Worm (Caenorhabditis elegans) whole organism, L4 larva: ENCODE measurements around the gene dpy-28.

ENCODE experiments used
- D1046.2 ChIP-seq: fragments of 200-800 bp; sonication (Bioruptor generic); IDR thresholded peaks from 2 replicates; pipeline ENCODE4 v1.3.6; 2022; ENCODE audit warnings: missing genetic modification characterization, missing compliant biosample characterization
- F37D6.2 ChIP-seq: sonication (generic microtip); optimal IDR thresholded peaks from 2 replicates; lab custom pipeline; 2016; ENCODE audit warnings: mild to moderate bottlenecking, missing genetic modification characterization, missing compliant biosample characterization
- F44E2.7 ChIP-seq: fragments of 200-800 bp; sonication (Bioruptor generic); IDR thresholded peaks from 2 replicates; pipeline ENCODE4 v2.1.2; 2022; ENCODE audit warnings: missing genetic modification characterization, missing compliant biosample characterization
- F49E8.2 ChIP-seq: sonication (generic microtip); optimal IDR thresholded peaks from 2 replicates; lab custom pipeline; 2016; ENCODE audit warnings: missing compliant biosample characterization, mild to moderate bottlenecking, missing genetic modification characterization, borderline replicate concordance
- R02D3.7 ChIP-seq: fragments of 150-350 bp; sonication (generic microtip); optimal IDR thresholded peaks from 3 replicates; lab custom pipeline; 2014; ENCODE audit warnings: missing biosample characterization, missing genetic modification characterization
- Y105C5A.15 ChIP-seq: fragments of 200-800 bp; sonication (Bioruptor generic); IDR thresholded peaks from 2 replicates; pipeline ENCODE4 v1.3.6; 2022; ENCODE audit warnings: missing genetic modification characterization, missing compliant biosample characterization
- Y75B8A.6 ChIP-seq: fragments of 200-800 bp; sonication (Bioruptor generic); IDR thresholded peaks from 2 replicates; pipeline ENCODE4 v1.3.6; 2022; ENCODE audit warnings: missing genetic modification reagents, missing genetic modification characterization, missing compliant biosample characterization
- aha-1 ChIP-seq: fragments of 150-350 bp; peaks from one replicate; lab custom pipeline; 2014; ENCODE audit warnings: missing biosample characterization, missing genetic modification characterization
- aly-2 ChIP-seq: sonication (generic microtip); optimal IDR thresholded peaks from 2 replicates; lab custom pipeline; 2018; ENCODE audit warnings: missing biosample characterization, missing genetic modification characterization
- ama-1 ChIP-seq: fragments of 150-350 bp; optimal IDR thresholded peaks from 2 replicates; lab custom pipeline; 2014; ENCODE audit warnings: inconsistent platforms, mixed read lengths
- arid-1 ChIP-seq: fragments of 200-800 bp; sonication (Bioruptor generic); conservative IDR thresholded peaks from 2 replicates; pipeline ENCODE4 v1.3.6; 2022; ENCODE audit warnings: missing genetic modification reagents, missing genetic modification characterization, missing compliant biosample characterization
- attf-4 ChIP-seq: sonication (generic microtip); optimal IDR thresholded peaks from 3 replicates; lab custom pipeline; 2017; ENCODE audit warnings: missing biosample characterization, missing genetic modification characterization
- ceh-28 ChIP-seq: fragments of 150-350 bp; optimal IDR thresholded peaks from 2 replicates; lab custom pipeline; 2014; ENCODE audit warnings: missing biosample characterization, missing genetic modification reagents, missing genetic modification characterization
- ceh-62 ChIP-seq: sonication (generic microtip); optimal IDR thresholded peaks from 2 replicates; lab custom pipeline; 2017; ENCODE audit warnings: missing biosample characterization, missing genetic modification characterization
- cey-2 ChIP-seq: sonication (generic microtip); optimal IDR thresholded peaks from 3 replicates; lab custom pipeline; 2017; ENCODE audit warnings: missing genetic modification characterization, mild to moderate bottlenecking, missing compliant biosample characterization, antibody characterized with exemption, borderline replicate concordance; ENCODE audit not compliant: insufficient read depth
- ctbp-1 ChIP-seq: fragments of 200-800 bp; sonication (Bioruptor generic); IDR thresholded peaks from 2 replicates; pipeline ENCODE4 v1.3.6; 2022; ENCODE audit warnings: missing genetic modification reagents, missing genetic modification characterization, missing compliant biosample characterization
- daf-16 ChIP-seq, 3 experiments: sonication (generic microtip); optimal IDR thresholded peaks; 2 replicates each; lab custom pipeline; 2016 to 2017; ENCODE audit warnings: missing genetic modification characterization in 3 of 3, missing genetic modification reagents in 3 of 3, mild to moderate bottlenecking in 2 of 3, missing compliant biosample characterization in 2 of 3, missing biosample characterization in 1 of 3, moderate library complexity in 1 of 3
- daf-19 ChIP-seq: fragments of 200-800 bp; sonication (Bioruptor generic); conservative IDR thresholded peaks from 2 replicates; pipeline ENCODE4 v1.3.6; 2022; ENCODE audit warnings: missing genetic modification characterization, missing compliant biosample characterization
- dmd-9 ChIP-seq: fragments of 200-800 bp; sonication (Bioruptor generic); IDR thresholded peaks from 2 replicates; pipeline ENCODE4 v1.3.6; 2022; ENCODE audit warnings: missing genetic modification reagents, missing genetic modification characterization, missing compliant biosample characterization
- dpl-1 ChIP-seq: fragments of 150-350 bp; optimal IDR thresholded peaks from 2 replicates; lab custom pipeline; 2014; ENCODE audit warnings: missing biosample characterization, missing genetic modification reagents, missing genetic modification characterization
- duxl-1 ChIP-seq: sonication (generic microtip); optimal IDR thresholded peaks from 2 replicates; lab custom pipeline; 2016; ENCODE audit warnings: mild to moderate bottlenecking, missing genetic modification characterization, moderate library complexity, missing compliant biosample characterization; ENCODE audit not compliant: poor library complexity
- egl-27 ChIP-seq: sonication (generic microtip); optimal IDR thresholded peaks from 3 replicates; lab custom pipeline; 2017; ENCODE audit warnings: missing biosample characterization, missing genetic modification reagents, missing genetic modification characterization
- hif-1 ChIP-seq, 2 experiments: sonication (generic microtip); optimal IDR thresholded peaks; 2 replicates each; lab custom pipeline; 2016 to 2017; ENCODE audit warnings: missing compliant biosample characterization in 2 of 2, missing genetic modification characterization in 2 of 2, missing genetic modification reagents in 2 of 2, missing genotype in 2 of 2, mild to moderate bottlenecking in 1 of 2
- hlh-11 ChIP-seq: fragments of 200-800 bp; sonication (Bioruptor generic); optimal IDR thresholded peaks from 2 replicates; lab custom pipeline; 2018; ENCODE audit warnings: mild to moderate bottlenecking, missing genetic modification characterization, missing compliant biosample characterization
- hlh-30 ChIP-seq: sonication (generic microtip); optimal IDR thresholded peaks from 2 replicates; lab custom pipeline; 2017; ENCODE audit warnings: antibody characterized with exemption, mild to moderate bottlenecking, missing genetic modification characterization, missing compliant biosample characterization; ENCODE audit not compliant: insufficient read depth
- hmg-1.1 ChIP-seq: fragments of 200-800 bp; sonication (Bioruptor generic); IDR thresholded peaks from 2 replicates; pipeline ENCODE4 v1.3.6; 2022; ENCODE audit warnings: missing genetic modification reagents, missing genetic modification characterization, missing compliant biosample characterization
- lim-7 ChIP-seq: fragments of 200-800 bp; sonication (Bioruptor generic); IDR thresholded peaks from 2 replicates; pipeline ENCODE4 v1.3.6; 2022; ENCODE audit warnings: missing genetic modification characterization, missing compliant biosample characterization
- lin-15B ChIP-seq: fragments of 150-350 bp; sonication (generic microtip); optimal IDR thresholded peaks from 3 replicates; lab custom pipeline; 2014; ENCODE audit warnings: missing biosample characterization, missing genetic modification characterization
- lin-38 ChIP-seq: fragments of 200-800 bp; sonication (Bioruptor generic); IDR thresholded peaks from 2 replicates; pipeline ENCODE4 v1.3.6; 2022; ENCODE audit warnings: missing genetic modification reagents, missing genetic modification characterization, missing compliant biosample characterization
- mdl-1 ChIP-seq, 2 experiments: fragments of 150-350 bp in 1 of 2; sonication (generic microtip) in 1 of 2; optimal IDR thresholded peaks; 2 replicates each; lab custom pipeline; 2014 to 2017; ENCODE audit warnings: missing biosample characterization in 2 of 2, missing genetic modification characterization in 2 of 2
- mep-1 ChIP-seq: fragments of 150-350 bp; sonication (generic microtip); optimal IDR thresholded peaks from 3 replicates; lab custom pipeline; 2014; ENCODE audit warnings: missing biosample characterization, missing genetic modification characterization
- nhr-10 ChIP-seq: fragments of 150-350 bp; optimal IDR thresholded peaks from 2 replicates; lab custom pipeline; 2014; ENCODE audit warnings: missing biosample characterization, missing genetic modification characterization
- nhr-11 ChIP-seq: fragments of 150-350 bp; optimal IDR thresholded peaks from 2 replicates; lab custom pipeline; 2014; ENCODE audit warnings: missing biosample characterization, missing genetic modification characterization
- nhr-237 ChIP-seq: sonication (generic microtip); optimal IDR thresholded peaks from 2 replicates; lab custom pipeline; 2017; ENCODE audit warnings: missing biosample characterization, missing genetic modification characterization
- nhr-28 ChIP-seq: fragments of 150-350 bp; optimal IDR thresholded peaks from 2 replicates; lab custom pipeline; 2014; ENCODE audit warnings: missing biosample characterization, missing genetic modification characterization
- nhr-6 ChIP-seq: fragments of 150-350 bp; optimal IDR thresholded peaks from 2 replicates; lab custom pipeline; 2014; ENCODE audit warnings: missing biosample characterization, missing genetic modification characterization
- nhr-77 ChIP-seq: fragments of 150-350 bp; optimal IDR thresholded peaks from 2 replicates; lab custom pipeline; 2014; ENCODE audit warnings: missing biosample characterization, missing genetic modification characterization
- rbr-2 ChIP-seq: sonication (generic microtip); optimal IDR thresholded peaks from 2 replicates; lab custom pipeline; 2016; ENCODE audit warnings: missing genotype, missing genetic modification characterization, missing compliant biosample characterization
- skn-1 ChIP-seq: fragments of 150-350 bp; optimal IDR thresholded peaks from 2 replicates; lab custom pipeline; 2014; ENCODE audit warnings: missing biosample characterization, missing genetic modification characterization
- snpc-1.2 ChIP-seq: fragments of 200-800 bp; sonication (Bioruptor generic); IDR thresholded peaks from 2 replicates; pipeline ENCODE4 v1.3.6; 2022; ENCODE audit warnings: missing genetic modification reagents, missing genetic modification characterization, missing compliant biosample characterization
- snpc-4 ChIP-seq: fragments of 150-350 bp; optimal IDR thresholded peaks from 2 replicates; lab custom pipeline; 2014; ENCODE audit warnings: missing biosample characterization, missing genetic modification characterization
- spr-3 ChIP-seq: fragments of 200-800 bp; sonication (Bioruptor generic); optimal IDR thresholded peaks from 2 replicates; lab custom pipeline; 2018; ENCODE audit warnings: mild to moderate bottlenecking, missing genetic modification characterization, missing compliant biosample characterization
- tag-97 ChIP-seq: fragments of 200-800 bp; sonication (Bioruptor generic); IDR thresholded peaks from 2 replicates; pipeline ENCODE4 v1.3.6; 2022; ENCODE audit warnings: missing genetic modification characterization, missing compliant biosample characterization
- tra-1 ChIP-seq: fragments of 200-800 bp; sonication (Bioruptor generic); IDR thresholded peaks from 2 replicates; pipeline ENCODE4 v1.3.6; 2022; ENCODE audit warnings: missing genetic modification reagents, missing genetic modification characterization, missing compliant biosample characterization
- unc-62 ChIP-seq, 3 experiments: fragments of 150-350 bp in 1 of 3; sonication (generic microtip); optimal IDR thresholded peaks in 2 of 3; peaks in 1 of 3; 1 replicate in 1 of 3; 2 replicates in 2 of 3; lab custom pipeline; 2014 to 2017; ENCODE audit warnings: missing biosample characterization in 3 of 3, missing genetic modification characterization in 3 of 3, missing genetic modification reagents in 3 of 3, missing genotype in 1 of 3
- vab-7 ChIP-seq: fragments of 200-800 bp; sonication (Bioruptor generic); IDR thresholded peaks from 2 replicates; pipeline ENCODE4 v1.3.6; 2022; ENCODE audit warnings: missing genetic modification reagents, missing genetic modification characterization, missing compliant biosample characterization
- ztf-11 ChIP-seq: fragments of 150-350 bp; optimal IDR thresholded peaks from 2 replicates; lab custom pipeline; 2014; ENCODE audit warnings: missing biosample characterization, missing genetic modification characterization

Gene dpy-28

DNA sequence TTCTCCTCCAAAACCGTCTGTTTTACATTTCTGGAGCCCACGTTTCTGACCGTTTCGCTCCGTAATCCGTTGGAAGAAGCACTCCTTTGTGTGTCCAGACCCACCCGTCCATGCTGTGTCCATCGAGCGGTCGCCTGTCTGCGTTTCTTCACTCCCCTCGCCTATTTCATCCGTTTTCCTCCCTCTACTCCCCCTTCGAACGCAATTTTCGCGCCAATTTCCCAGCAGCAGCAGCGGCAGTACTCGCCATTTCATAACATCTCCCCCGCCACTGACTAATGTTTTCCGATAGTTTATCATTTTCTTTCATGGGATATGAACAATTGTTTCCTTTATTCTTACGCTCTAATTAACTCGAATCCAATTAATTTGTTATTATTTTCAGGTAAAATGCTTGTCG, 45.0 kb downstream of the dpy-28 start (continued):
- TF ChIP-seq dmd-9 (GFP tag; lab: Robert Waterston, UW) = no peak
- TF ChIP-seq duxl-1 (tag; lab: Kevin White, UChicago) = no peak
- TF ChIP-seq nhr-77 (tag; lab: Kevin White, UChicago) = no peak
- TF ChIP-seq ceh-28 (tag; lab: Kevin White, UChicago) = no peak
- no peak for TF ChIP-seq aly-2 (tag; lab: Kevin White, UChicago)
- no peak for TF ChIP-seq ama-1 (lab: Kevin White, UChicago)
- TF ChIP-seq egl-27 = no peak
- TF ChIP-seq ceh-62 (tag; lab: Kevin White, UChicago) = no peak
- TF ChIP-seq R02D3.7 (tag; lab: Kevin White, UChicago) = no peak
- TF ChIP-seq dpl-1 = peak; percentile 34
- TF ChIP-seq arid-1 (GFP tag; lab: Robert Waterston, UW) = 0 out of 2 replicates have a peak, but pooled peaks have one; percentile 14
- no peak for TF ChIP-seq skn-1
- TF ChIP-seq F37D6.2 (tag; lab: Kevin White, UChicago) = no peak
- peak in 1 of 2 experiments; percentile 20 for TF ChIP-seq hif-1 (tag; optimal IDR thresholded peaks at IDR 0.05; lab: Kevin White, UChicago)
- TF ChIP-seq nhr-28 (tag; lab: Kevin White, UChicago) = no peak
- no peak for TF ChIP-seq vab-7
- peak; percentile 64; the same call in 1 of the 2 replicates for TF ChIP-seq hmg-1.1 (GFP tag; lab: Robert Waterston, UW)
- no peak for TF ChIP-seq nhr-6 (tag; lab: Kevin White, UChicago)
- TF ChIP-seq aha-1 = peak; percentile 95
- TF ChIP-seq F49E8.2 (tag; lab: Kevin White, UChicago) = no peak
- TF ChIP-seq lin-38 (GFP tag; lab: Robert Waterston, UW) = no peak; the same call in 1 of the 2 replicates
- TF ChIP-seq F44E2.7 = no peak
- TF ChIP-seq tra-1 (GFP tag; lab: Robert Waterston, UW) = no peak
- no peak for TF ChIP-seq tag-97 (GFP tag; lab: Robert Waterston, UW)
- no peak for TF ChIP-seq snpc-4
- TF ChIP-seq cey-2 (tag; lab: Kevin White, UChicago) = no peak
- no peak for TF ChIP-seq nhr-237 (tag; lab: Kevin White, UChicago)
- TF ChIP-seq daf-19 (GFP tag; lab: Robert Waterston, UW) = no peak
- TF ChIP-seq hlh-11 (tag; lab: Kevin White, UChicago) = peak; percentile 55
- TF ChIP-seq hlh-30 = no peak
- TF ChIP-seq Y105C5A.15 (GFP tag; lab: Robert Waterston, UW) = no peak
- TF ChIP-seq ctbp-1 = 0 out of 2 replicates have a peak, but pooled peaks have one; percentile 37
- TF ChIP-seq unc-62 (GFP tag; optimal IDR thresholded peaks at IDR 0.05 in 1 of 2; lab: Kevin White, UChicago) = no peak
- TF ChIP-seq unc-62 (tag; optimal IDR thresholded peaks at IDR 0.05; lab: Kevin White, UChicago) = no peak
- 0 out of 2 replicates have a peak, but pooled peaks have one; percentile 25 for TF ChIP-seq D1046.2 (GFP tag; lab: Robert Waterston, UW)
- TF ChIP-seq daf-16 (GFP tag; optimal IDR thresholded peaks at IDR 0.05; lab: Kevin White, UChicago) = no peak
- no peak for TF ChIP-seq daf-16 (tag; optimal IDR thresholded peaks at IDR 0.05; lab: Kevin White, UChicago)
- TF ChIP-seq ztf-11 (tag; lab: Kevin White, UChicago) = no peak
- no peak for TF ChIP-seq spr-3 (GFP tag; lab: Kevin White, UChicago)
- TF ChIP-seq lin-15B = no peak
- TF ChIP-seq attf-4 = no peak
- TF ChIP-seq snpc-1.2 (GFP tag; lab: Robert Waterston, UW) = no peak
- TF ChIP-seq nhr-11 (tag; lab: Kevin White, UChicago) = peak; percentile 27
- peak; percentile 19 for TF ChIP-seq mep-1 (tag; lab: Kevin White, UChicago)
- peak; percentile 34 for TF ChIP-seq rbr-2 (tag; lab: Kevin White, UChicago)
- TF ChIP-seq nhr-10 (tag; lab: Kevin White, UChicago) = no peak
- peak; percentile 61; the same call in 1 of the 2 replicates for TF ChIP-seq lim-7 (GFP tag; lab: Robert Waterston, UW)
- no peak for TF ChIP-seq mdl-1 (tag; optimal IDR thresholded peaks at IDR 0.05; lab: Kevin White, UChicago)
- no peak for TF ChIP-seq Y75B8A.6
- TF ChIP-seq, all 104 proteins: peak for 17
